Worm (Caenorhabditis elegans): ENCODE data around the gene uda-1.

uda-1 gene

DNA sequence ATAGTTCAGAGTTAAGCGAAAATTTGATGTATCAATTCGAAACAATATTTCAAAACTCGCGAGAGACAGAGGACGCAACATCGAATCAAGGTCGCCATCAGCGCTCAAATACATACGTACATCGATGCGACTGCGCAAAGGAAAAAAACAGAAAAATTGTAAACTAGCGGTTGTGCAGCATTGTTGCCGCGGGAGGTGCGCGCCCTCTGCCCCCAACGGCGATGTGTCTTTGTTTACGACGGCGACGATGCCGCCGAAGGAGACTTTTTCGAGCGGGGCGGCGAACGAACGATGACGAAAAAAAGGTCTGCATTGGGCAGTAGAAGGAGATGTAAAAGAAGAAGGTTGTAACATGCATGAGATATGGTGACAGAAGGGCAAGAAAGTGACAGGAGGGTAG lies 41.6 kb upstream of the uda-1 start:
- TF ChIP-seq M03D4.4 (tag; optimal IDR thresholded peaks at IDR 0.05) (no peak), lin-32 (GFP tag; optimal IDR thresholded peaks at IDR 0.05) (no peak), mls-2 (tag; optimal IDR thresholded peaks at IDR 0.05) (no peak), unc-62 (GFP tag; optimal IDR thresholded peaks at IDR 0.05) (no peak), lsy-2 (tag; optimal IDR thresholded peaks at IDR 0.05) (no peak), flh-1 (GFP tag; optimal IDR thresholded peaks at IDR 0.05) (no peak), nhr-76 (tag; optimal IDR thresholded peaks at IDR 0.05) (no peak), nhr-12 (tag; optimal IDR thresholded peaks at IDR 0.05) (no peak), ceh-39 (tag; optimal IDR thresholded peaks at IDR 0.05) (no peak), mab-5 (tag; optimal IDR thresholded peaks at IDR 0.05) (no peak), nhr-28 (tag; optimal IDR thresholded peaks at IDR 0.05) (no peak), sem-2 (GFP tag; optimal IDR thresholded peaks at IDR 0.05) (no peak), sptf-1 (tag; optimal IDR thresholded peaks at IDR 0.05) (no peak), lin-13 (tag; optimal IDR thresholded peaks at IDR 0.05) (no peak), ztf-11 (tag; optimal IDR thresholded peaks at IDR 0.05) (no peak)

- TF ChIP-seq sptf-1 (tag; optimal IDR thresholded peaks at IDR 0.05) (peak; percentile 0), ces-1 (GFP tag; optimal IDR thresholded peaks at IDR 0.05) (no peak), cnd-1 (tag; optimal IDR thresholded peaks at IDR 0.05) (no peak), mep-1 (tag; optimal IDR thresholded peaks at IDR 0.05) (no peak)
Measured at ce11 chrV:9964152-9964785, 40.3 kb upstream of the uda-1 start.

ce11 chrV:9965891-9966290 lies 38.7 kb upstream of the uda-1 start:
- TF ChIP-seq M03D4.4 (tag; optimal IDR thresholded peaks at IDR 0.05): no peak
- no peak for TF ChIP-seq lin-13 (tag; optimal IDR thresholded peaks at IDR 0.05)
- TF ChIP-seq sem-2 (GFP tag; optimal IDR thresholded peaks at IDR 0.05): no peak
- TF ChIP-seq ceh-39 (tag; optimal IDR thresholded peaks at IDR 0.05): no peak
- no peak for TF ChIP-seq pha-4 (tag; optimal IDR thresholded peaks at IDR 0.05)
- no peak for TF ChIP-seq snpc-4 (tag; optimal IDR thresholded peaks at IDR 0.05)

DNA sequence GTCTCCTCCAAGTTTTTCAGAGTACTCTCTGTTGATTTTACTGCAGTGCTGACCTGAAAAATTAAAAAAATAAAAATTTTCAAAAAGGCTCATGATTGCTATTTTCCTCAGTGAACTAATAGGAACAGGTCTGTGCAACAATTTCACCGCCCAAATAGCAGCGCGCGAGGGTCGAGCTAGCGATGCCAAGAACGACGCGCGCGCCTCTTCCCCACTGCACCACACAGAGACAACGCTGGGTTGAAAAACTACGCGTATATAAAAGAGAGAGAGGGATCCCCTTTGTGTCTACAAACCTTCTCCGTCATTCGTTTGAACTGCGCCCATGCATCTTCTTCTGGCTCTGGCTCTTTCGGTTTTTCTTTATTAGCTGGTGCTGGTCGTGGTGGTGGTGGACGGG lies 34.4 kb upstream of the uda-1 start:
- peak; percentile 30 for TF ChIP-seq nhr-28 (tag; optimal IDR thresholded peaks at IDR 0.05)
- no peak for TF ChIP-seq elt-3 (tag; optimal IDR thresholded peaks at IDR 0.05)
- TF ChIP-seq flh-1 (GFP tag; optimal IDR thresholded peaks at IDR 0.05): peak; percentile 86
- peak; percentile 96 for TF ChIP-seq mls-2 (tag; optimal IDR thresholded peaks at IDR 0.05)
- TF ChIP-seq ham-2 (GFP tag; optimal IDR thresholded peaks at IDR 0.05): peak; percentile 88
- TF ChIP-seq ceh-83 (GFP tag; optimal IDR thresholded peaks at IDR 0.05): peak; percentile 94
- TF ChIP-seq ceh-43 (GFP tag; optimal IDR thresholded peaks at IDR 0.05): peak; percentile 93
- peak; percentile 93 for TF ChIP-seq cnd-1 (tag; optimal IDR thresholded peaks at IDR 0.05)
- no peak for TF ChIP-seq nhr-237 (tag; optimal IDR thresholded peaks at IDR 0.05)
- peak; percentile 25 for TF ChIP-seq ztf-11 (tag; optimal IDR thresholded peaks at IDR 0.05)
- peak; percentile 15 for TF ChIP-seq hlh-1 (tag; optimal IDR thresholded peaks at IDR 0.05)
- TF ChIP-seq sem-2 (GFP tag; optimal IDR thresholded peaks at IDR 0.05): peak; percentile 89
- TF ChIP-seq nhr-76 (tag; optimal IDR thresholded peaks at IDR 0.05): no peak
- no peak for TF ChIP-seq elt-1 (tag; optimal IDR thresholded peaks at IDR 0.05; ENCODE audit: borderline replicate concordance, insufficient read depth)
- TF ChIP-seq drap-1 (GFP tag; optimal IDR thresholded peaks at IDR 0.05): peak; percentile 97
- peak; percentile 28 for TF ChIP-seq lsy-2 (tag; optimal IDR thresholded peaks at IDR 0.05)
- TF ChIP-seq nhr-12 (tag; optimal IDR thresholded peaks at IDR 0.05): no peak
- TF ChIP-seq mep-1 (tag; optimal IDR thresholded peaks at IDR 0.05): peak; percentile 53
- no peak for TF ChIP-seq mab-5 (tag; optimal IDR thresholded peaks at IDR 0.05)
- peak; percentile 90 for TF ChIP-seq bed-3 (GFP tag; optimal IDR thresholded peaks at IDR 0.05)
- TF ChIP-seq unc-62 (GFP tag; optimal IDR thresholded peaks at IDR 0.05): peak; percentile 51
- TF ChIP-seq lin-13 (tag; optimal IDR thresholded peaks at IDR 0.05): peak; percentile 58
- TF ChIP-seq blmp-1 (tag; optimal IDR thresholded peaks at IDR 0.05): no peak
- peak; percentile 92 for TF ChIP-seq lin-32 (GFP tag; optimal IDR thresholded peaks at IDR 0.05)
- TF ChIP-seq sptf-1 (tag; optimal IDR thresholded peaks at IDR 0.05): peak; percentile 97
- TF ChIP-seq unc-39 (tag; optimal IDR thresholded peaks at IDR 0.05): peak; percentile 44
- peak; percentile 88 for TF ChIP-seq unc-120 (tag; optimal IDR thresholded peaks at IDR 0.05; ENCODE audit: poor library complexity, severe bottlenecking)
- TF ChIP-seq nhr-2 (tag; optimal IDR thresholded peaks at IDR 0.05): no peak
- no peak for TF ChIP-seq snpc-4 (tag; optimal IDR thresholded peaks at IDR 0.05)
- TF ChIP-seq tbx-8 (GFP tag; optimal IDR thresholded peaks at IDR 0.05): peak; percentile 89
- TF ChIP-seq ceh-39 (tag; optimal IDR thresholded peaks at IDR 0.05): no peak
- no peak for TF ChIP-seq ces-1 (GFP tag; optimal IDR thresholded peaks at IDR 0.05)
- TF ChIP-seq zip-8 (tag; optimal IDR thresholded peaks at IDR 0.05): no peak
- peak; percentile 72 for TF ChIP-seq pha-4 (tag; optimal IDR thresholded peaks at IDR 0.05)
- peak; percentile 95 for TF ChIP-seq M03D4.4 (tag; optimal IDR thresholded peaks at IDR 0.05)

Data from whole organism, mixed stage, embryonic.